Fruit fly (Drosophila melanogaster): ENCODE results near the gene Prosbeta2.

- TF ChIP-seq Clk (GFP tag; optimal IDR thresholded peaks at IDR 0.05) = no peak
- TF ChIP-seq kay (GFP tag; ENCODE audit: borderline replicate concordance) = no peak
- TF ChIP-seq tj (GFP tag; optimal IDR thresholded peaks at IDR 0.05) = no peak
- no peak for TF ChIP-seq cic (GFP tag; optimal IDR thresholded peaks at IDR 0.05)
- TF ChIP-seq toe (GFP tag; optimal IDR thresholded peaks at IDR 0.05) = no peak
- TF ChIP-seq Crg-1 (GFP tag; optimal IDR thresholded peaks at IDR 0.05) = no peak
- no peak for TF ChIP-seq bab1 (GFP tag; optimal IDR thresholded peaks at IDR 0.05)
- TF ChIP-seq CG11617 (GFP tag; optimal IDR thresholded peaks at IDR 0.05) = no peak
- TF ChIP-seq CG5204 (GFP tag; optimal IDR thresholded peaks at IDR 0.05) = no peak
- TF ChIP-seq Hr96 (GFP tag; optimal IDR thresholded peaks at IDR 0.05) = no peak
These were observed 47.9 kb downstream of the Prosbeta2 start for dm6 chr3L:15047606-15048005.

Data from whole organism, adult.